Worm (Caenorhabditis elegans): ENCODE measurements around the gene srx-42.

srx-42 gene

ce11 chrV:13955370-13956089, 34.7 kb downstream of the srx-42 start:
- TF ChIP-seq lim-6 (tag; optimal IDR thresholded peaks at IDR 0.05) = no peak
- no peak for TF ChIP-seq ceh-34 (tag; optimal IDR thresholded peaks at IDR 0.05)
- TF ChIP-seq ttx-3 (tag; optimal IDR thresholded peaks at IDR 0.05) = no peak
- no peak for TF ChIP-seq lin-11 (tag; optimal IDR thresholded peaks at IDR 0.05)
- no peak for TF ChIP-seq zip-5 (tag; optimal IDR thresholded peaks at IDR 0.05)
- no peak for TF ChIP-seq ets-4 (tag; optimal IDR thresholded peaks at IDR 0.05)
- no peak for TF ChIP-seq ceh-22 (tag; optimal IDR thresholded peaks at IDR 0.05)
- no peak for TF ChIP-seq syd-9 (tag; optimal IDR thresholded peaks at IDR 0.05)
- no peak for TF ChIP-seq gmeb-2 (tag; optimal IDR thresholded peaks at IDR 0.05)
- no peak for TF ChIP-seq hlh-8 (tag; optimal IDR thresholded peaks at IDR 0.05)

ce11 chrV:13957691-13958090, 36.9 kb downstream of the srx-42 start:
- TF ChIP-seq ceh-48 (tag; optimal IDR thresholded peaks at IDR 0.05) (no peak), hlh-15 (tag; optimal IDR thresholded peaks at IDR 0.05) (no peak), fax-1 (tag; optimal IDR thresholded peaks at IDR 0.05) (no peak), K02D7.2 (tag; optimal IDR thresholded peaks at IDR 0.05) (no peak), hlh-6 (tag; optimal IDR thresholded peaks at IDR 0.05) (no peak), pqm-1 (tag; optimal IDR thresholded peaks at IDR 0.05) (no peak), madf-2 (tag; optimal IDR thresholded peaks at IDR 0.05) (no peak), ceh-2 (tag; optimal IDR thresholded peaks at IDR 0.05) (no peak), tbx-7 (tag; optimal IDR thresholded peaks at IDR 0.05) (no peak), tbx-2 (tag; optimal IDR thresholded peaks at IDR 0.05) (no peak), fkh-10 (GFP tag; optimal IDR thresholded peaks at IDR 0.05) (no peak), hlh-8 (tag; optimal IDR thresholded peaks at IDR 0.05) (no peak), ceh-22 (tag; optimal IDR thresholded peaks at IDR 0.05) (no peak), odd-2 (tag; optimal IDR thresholded peaks at IDR 0.05) (no peak), ref-2 (tag; optimal IDR thresholded peaks at IDR 0.05) (no peak), dmd-4 (tag; optimal IDR thresholded peaks at IDR 0.05; ENCODE audit: borderline replicate concordance) (no peak), ceh-19 (GFP tag; optimal IDR thresholded peaks at IDR 0.05) (no peak), pat-9 (tag; optimal IDR thresholded peaks at IDR 0.05) (no peak), pha-2 (tag; optimal IDR thresholded peaks at IDR 0.05) (no peak)

- TF ChIP-seq K09A11.1 (tag; optimal IDR thresholded peaks at IDR 0.05; ENCODE audit: insufficient read depth) = no peak
- TF ChIP-seq ztf-16 (tag; optimal IDR thresholded peaks at IDR 0.05) = no peak
- TF ChIP-seq elt-2 (tag; optimal IDR thresholded peaks at IDR 0.05) = no peak
- no peak for TF ChIP-seq ceh-19 (GFP tag; optimal IDR thresholded peaks at IDR 0.05)
- no peak for TF ChIP-seq dmd-4 (tag; optimal IDR thresholded peaks at IDR 0.05; ENCODE audit: borderline replicate concordance)
- no peak for TF ChIP-seq lim-6 (tag; optimal IDR thresholded peaks at IDR 0.05)
- no peak for TF ChIP-seq pqm-1 (tag; optimal IDR thresholded peaks at IDR 0.05)
- no peak for TF ChIP-seq pros-1 (tag; optimal IDR thresholded peaks at IDR 0.05)
- no peak for TF ChIP-seq ceh-14 (tag; optimal IDR thresholded peaks at IDR 0.05)
- no peak for TF ChIP-seq zip-5 (tag; optimal IDR thresholded peaks at IDR 0.05)
- no peak for TF ChIP-seq fkh-6 (tag; optimal IDR thresholded peaks at IDR 0.05)
- no peak for TF ChIP-seq nfya-1 (tag; optimal IDR thresholded peaks at IDR 0.05)
- no peak for TF ChIP-seq unc-55 (GFP tag; optimal IDR thresholded peaks at IDR 0.05)
- no peak for TF ChIP-seq madf-2 (tag; optimal IDR thresholded peaks at IDR 0.05)
- TF ChIP-seq Y22D7AL.16 (tag; optimal IDR thresholded peaks at IDR 0.05) = no peak
- TF ChIP-seq mec-3 (tag; optimal IDR thresholded peaks at IDR 0.05; ENCODE audit: borderline replicate concordance) = no peak
Measured at ce11 chrV:13958247-13958646, 37.4 kb downstream of the srx-42 start, which contains the start of gene R10D12.10. Gene R10D12.10, minus strand, starts transcription at chrV:13958347.

- TF ChIP-seq nhr-11 (tag; optimal IDR thresholded peaks at IDR 0.05) (no peak), nfya-1 (tag; optimal IDR thresholded peaks at IDR 0.05) (no peak), ceh-30 (tag; optimal IDR thresholded peaks at IDR 0.05) (no peak), ama-1 (optimal IDR thresholded peaks at IDR 0.05) (no peak), ceh-24 (tag; optimal IDR thresholded peaks at IDR 0.05) (no peak), C38D4.7 (GFP tag; optimal IDR thresholded peaks at IDR 0.05) (no peak), C08G9.2 (tag; optimal IDR thresholded peaks at IDR 0.05) (no peak), ceh-34 (tag; optimal IDR thresholded peaks at IDR 0.05) (no peak), rnt-1 (tag; optimal IDR thresholded peaks at IDR 0.05) (no peak), fax-1 (tag; optimal IDR thresholded peaks at IDR 0.05) (no peak), sdc-2 (tag; optimal IDR thresholded peaks at IDR 0.05) (no peak), hlh-13 (GFP tag; optimal IDR thresholded peaks at IDR 0.05) (no peak), lin-11 (tag; optimal IDR thresholded peaks at IDR 0.05) (no peak), ahr-1 (tag; optimal IDR thresholded peaks at IDR 0.05) (no peak), ceh-22 (tag; optimal IDR thresholded peaks at IDR 0.05) (no peak), npax-4 (tag; optimal IDR thresholded peaks at IDR 0.05) (no peak), pat-9 (tag; optimal IDR thresholded peaks at IDR 0.05) (no peak)
Measured at ce11 chrV:13960916-13961315, 40.1 kb downstream of the srx-42 start, which contains the start of gene srh-24. Gene srh-24, minus strand, starts transcription at chrV:13961016.
